Fruit fly (Drosophila melanogaster) whole organism, prepupa: ENCODE results near the gene Tip60.

Experiments
- CG8319 ChIP-seq: fragments of 200-800 bp; sonication (Bioruptor generic); optimal IDR thresholded peaks from 3 replicates; lab custom pipeline; 2016; ENCODE audit warnings: missing biosample characterization, missing genetic modification characterization
- Eip75B ChIP-seq: fragments of 200-800 bp; sonication (Bioruptor generic); optimal IDR thresholded peaks from 3 replicates; lab custom pipeline; 2016; ENCODE audit warnings: missing biosample characterization, missing genetic modification characterization
- Hr38 ChIP-seq: sonication (Bioruptor generic); optimal IDR thresholded peaks from 2 replicates; lab custom pipeline; 2016; ENCODE audit warnings: missing biosample characterization, missing genetic modification characterization
- eg ChIP-seq: fragments of 200-800 bp; sonication (Bioruptor generic); IDR thresholded peaks from 3 replicates; pipeline ENCODE4 v1.3.6; 2022; ENCODE audit warnings: missing biosample characterization, missing genetic modification characterization
- fd59A ChIP-seq: fragments of 200-800 bp; sonication (Bioruptor generic); optimal IDR thresholded peaks from 2 replicates; lab custom pipeline; 2017; ENCODE audit warnings: missing biosample characterization, mild to moderate bottlenecking, missing genetic modification characterization, missing genetic modification reagents
- fd85E ChIP-seq: fragments of 200-800 bp; sonication (Bioruptor generic); optimal IDR thresholded peaks from 3 replicates; lab custom pipeline; 2016; ENCODE audit warnings: missing biosample characterization, missing genetic modification characterization
- ss ChIP-seq, 2 experiments: fragments of 200-800 bp; sonication (Bioruptor generic); optimal IDR thresholded peaks; 2 replicates in 1 of 2; 3 replicates in 1 of 2; lab custom pipeline; 2017 to 2018; ENCODE audit warnings: mild to moderate bottlenecking in 2 of 2, missing biosample characterization in 2 of 2, missing genetic modification characterization in 2 of 2, moderate library complexity in 1 of 2
- svp ChIP-seq: fragments of 200-800 bp; sonication (Bioruptor generic); peaks from one replicate; lab custom pipeline; 2016; ENCODE audit warnings: missing biosample characterization, missing genetic modification characterization

Gene Tip60

dm6 chrX:4089012-4089649, 28.2 kb downstream of the Tip60 start:
- TF ChIP-seq ss (GFP tag; optimal IDR thresholded peaks at IDR 0.05; lab: Kevin White, UChicago) (peak in 1 of 2 experiments; percentile 41), Eip75B (no peak), fd85E (GFP tag; lab: Kevin White, UChicago) (no peak), svp (GFP tag; lab: Kevin White, UChicago) (peak; percentile 62), fd59A (GFP tag; lab: Kevin White, UChicago) (no peak), Hr38 (GFP tag; lab: Kevin White, UChicago) (no peak), eg (GFP tag; lab: Robert Waterston, UW) (0 out of 3 replicates have a peak, but pooled peaks have one; percentile 29)

- TF ChIP-seq CG8319 (GFP tag; lab: Kevin White, UChicago), result no peak
Measured at dm6 chrX:4075430-4075829, 41.9 kb downstream of the Tip60 start, which contains the start of gene CG43689. Gene CG43689, plus strand, starts transcription at chrX:4075743.
